Fruit fly (Drosophila melanogaster) whole organism, embryonic: ENCODE measurements around the gene CG8128.

Experiments used
- Abd-B ChIP-seq: fragments of 200-800 bp; sonication (Bioruptor generic); optimal IDR thresholded peaks from 2 replicates; lab custom pipeline; 2018; ENCODE audit warnings: missing biosample characterization, mild to moderate bottlenecking, missing genetic modification characterization, moderate library complexity
- Aef1 ChIP-seq: fragments of 200-800 bp; sonication (Bioruptor generic); IDR thresholded peaks from 3 replicates; pipeline ENCODE4 v1.3.6; 2022; ENCODE audit warnings: missing biosample characterization, missing genetic modification characterization
- Asciz ChIP-seq: fragments of 200-800 bp; sonication (Bioruptor generic); optimal IDR thresholded peaks from 2 replicates; lab custom pipeline; 2017; ENCODE audit warnings: missing biosample characterization, mild to moderate bottlenecking, missing genetic modification characterization, missing genetic modification reagents
- Atf3 ChIP-seq: fragments of 200-800 bp; sonication (Bioruptor generic); optimal IDR thresholded peaks from 3 replicates; lab custom pipeline; 2016; ENCODE audit warnings: missing biosample characterization, missing genetic modification characterization
- Bdp1 ChIP-seq: fragments of 200-800 bp; sonication (Bioruptor generic); optimal IDR thresholded peaks from 3 replicates; lab custom pipeline; 2016; ENCODE audit warnings: missing biosample characterization, missing genetic modification characterization
- CG1024 ChIP-seq: fragments of 200-800 bp; sonication (Bioruptor generic); IDR thresholded peaks from 2 replicates; pipeline ENCODE4 v1.3.6; 2022; ENCODE audit warnings: missing biosample characterization, missing genetic modification characterization
- CG12104 ChIP-seq: fragments of 200-800 bp; sonication (Bioruptor generic); optimal IDR thresholded peaks from 3 replicates; lab custom pipeline; 2016; ENCODE audit warnings: missing biosample characterization, missing genetic modification characterization
- CG12219 ChIP-seq: fragments of 200-800 bp; sonication (Bioruptor generic); optimal IDR thresholded peaks from 3 replicates; lab custom pipeline; 2018; ENCODE audit warnings: missing biosample characterization, mild to moderate bottlenecking, missing genetic modification characterization
- CG12769 ChIP-seq: fragments of 200-800 bp; sonication (Bioruptor generic); optimal IDR thresholded peaks from 2 replicates; lab custom pipeline; 2019; ENCODE audit warnings: missing biosample characterization, mild to moderate bottlenecking, missing genetic modification characterization, moderate library complexity
- CG16779 ChIP-seq: fragments of 200-800 bp; sonication (Bioruptor generic); IDR thresholded peaks from 2 replicates; pipeline ENCODE4 v1.3.6; 2022; ENCODE audit warnings: missing biosample characterization, missing genetic modification characterization
- CG17359 ChIP-seq: fragments of 200-800 bp; sonication (Bioruptor generic); optimal IDR thresholded peaks from 3 replicates; lab custom pipeline; 2018; ENCODE audit warnings: missing biosample characterization, mild to moderate bottlenecking, missing genetic modification characterization, moderate library complexity
- CG17612 ChIP-seq: fragments of 200-800 bp; sonication (Bioruptor generic); IDR thresholded peaks from 2 replicates; pipeline ENCODE4 v1.3.6; 2022; ENCODE audit warnings: missing biosample characterization, missing genetic modification characterization
- CG2875 ChIP-seq: fragments of 200-800 bp; sonication (Bioruptor generic); optimal IDR thresholded peaks from 2 replicates; lab custom pipeline; 2017; ENCODE audit warnings: missing biosample characterization, mild to moderate bottlenecking, missing genetic modification characterization, missing genetic modification reagents
- CG34422 ChIP-seq: fragments of 200-800 bp; sonication (Bioruptor generic); IDR thresholded peaks from 3 replicates; pipeline ENCODE4 v1.3.6; 2022; ENCODE audit warnings: missing biosample characterization, missing genetic modification characterization
- CG4730 ChIP-seq: fragments of 200-800 bp; sonication (Bioruptor generic); IDR thresholded peaks from 2 replicates; pipeline ENCODE4 v1.3.6; 2022; ENCODE audit warnings: missing biosample characterization, missing genetic modification characterization
- CG4820 ChIP-seq: fragments of 200-800 bp; sonication (Bioruptor generic); optimal IDR thresholded peaks from 3 replicates; lab custom pipeline; 2016; ENCODE audit warnings: missing biosample characterization, missing genetic modification characterization
- CG6175 ChIP-seq: fragments of 200-800 bp; sonication (Bioruptor generic); IDR thresholded peaks from 3 replicates; pipeline ENCODE4 v1.3.6; 2022; ENCODE audit warnings: missing biosample characterization, missing genetic modification characterization
- CG6654 ChIP-seq: fragments of 200-800 bp; sonication (Bioruptor generic); optimal IDR thresholded peaks from 2 replicates; lab custom pipeline; 2017; ENCODE audit warnings: missing biosample characterization, mild to moderate bottlenecking, missing genetic modification characterization
- CG6765 ChIP-seq: fragments of 200-800 bp; sonication (Bioruptor generic); optimal IDR thresholded peaks from 3 replicates; lab custom pipeline; 2017; ENCODE audit warnings: missing biosample characterization, mild to moderate bottlenecking, missing genetic modification characterization
- CG7928 ChIP-seq: fragments of 200-800 bp; sonication (Bioruptor generic); optimal IDR thresholded peaks from 2 replicates; lab custom pipeline; 2017; ENCODE audit warnings: missing biosample characterization, mild to moderate bottlenecking, missing genetic modification characterization
- CG7987 ChIP-seq: fragments of 200-800 bp; sonication (Bioruptor generic); optimal IDR thresholded peaks from 2 replicates; lab custom pipeline; 2018; ENCODE audit warnings: missing biosample characterization, mild to moderate bottlenecking, missing genetic modification characterization, moderate library complexity
- CG8944 ChIP-seq: fragments of 200-800 bp; sonication (Bioruptor generic); optimal IDR thresholded peaks from 3 replicates; lab custom pipeline; 2016; ENCODE audit warnings: missing biosample characterization, missing genetic modification characterization
- Eip74EF ChIP-seq, 2 experiments: fragments of 200-800 bp in 1 of 2; fragments of >200 bp in 1 of 2; sonication (Bioruptor generic) in 1 of 2; optimal IDR thresholded peaks; 2 replicates each; lab custom pipeline; 2017 to 2019; ENCODE audit warnings: missing biosample characterization in 2 of 2, missing genetic modification characterization in 2 of 2, mild to moderate bottlenecking in 1 of 2, moderate library complexity in 1 of 2
- Fer2 ChIP-seq: fragments of 200-800 bp; sonication (Bioruptor generic); optimal IDR thresholded peaks from 2 replicates; lab custom pipeline; 2018; ENCODE audit warnings: missing biosample characterization, mild to moderate bottlenecking, missing genetic modification characterization, moderate library complexity
- GATAe ChIP-seq: fragments of 200-800 bp; sonication (Bioruptor generic); conservative IDR thresholded peaks from 2 replicates; pipeline ENCODE4 v1.3.6; 2022; ENCODE audit warnings: missing biosample characterization, missing genetic modification characterization
- Gsc ChIP-seq: fragments of 200-800 bp; sonication (Bioruptor generic); IDR thresholded peaks from 2 replicates; pipeline ENCODE4 v1.3.6; 2022; ENCODE audit warnings: missing biosample characterization, missing genetic modification characterization
- HmgD ChIP-seq: fragments of 200-800 bp; sonication (Bioruptor generic); optimal IDR thresholded peaks from 3 replicates; lab custom pipeline; 2016; ENCODE audit warnings: missing biosample characterization, missing genetic modification characterization
- Hr51 ChIP-seq, 2 experiments: fragments of 200-800 bp; sonication (Bioruptor generic); optimal IDR thresholded peaks; 2 replicates in 1 of 2; 3 replicates in 1 of 2; lab custom pipeline; 2016 to 2018; ENCODE audit warnings: missing biosample characterization in 2 of 2, missing genetic modification characterization in 2 of 2, mild to moderate bottlenecking in 1 of 2, moderate library complexity in 1 of 2
- Max ChIP-seq: fragments of 200-800 bp; sonication (Bioruptor generic); optimal IDR thresholded peaks from 2 replicates; lab custom pipeline; 2016; ENCODE audit warnings: missing biosample characterization, mild to moderate bottlenecking, missing genetic modification characterization
- Oaz ChIP-seq: fragments of 200-800 bp; sonication (Bioruptor generic); IDR thresholded peaks from 2 replicates; pipeline ENCODE4 v1.3.6; 2022; ENCODE audit warnings: missing biosample characterization, missing genetic modification characterization
- TFAM ChIP-seq: fragments of 200-800 bp; sonication (Bioruptor generic); optimal IDR thresholded peaks from 2 replicates; lab custom pipeline; 2017; ENCODE audit warnings: missing biosample characterization, missing genetic modification characterization, inconsistent platforms
- bbx ChIP-seq: fragments of 200-800 bp; sonication (Bioruptor generic); IDR thresholded peaks from 2 replicates; pipeline ENCODE4 v1.3.6; 2022; ENCODE audit warnings: missing biosample characterization, missing genetic modification characterization; ENCODE audit not compliant: partially characterized antibody
- cg ChIP-seq: fragments of 200-800 bp; sonication (Bioruptor generic); optimal IDR thresholded peaks from 3 replicates; lab custom pipeline; 2019; ENCODE audit warnings: missing biosample characterization, mild to moderate bottlenecking, missing genetic modification characterization, moderate library complexity
- fd3F ChIP-seq: fragments of 200-800 bp; sonication (Bioruptor generic); optimal IDR thresholded peaks from 2 replicates; lab custom pipeline; 2018; ENCODE audit warnings: missing biosample characterization, mild to moderate bottlenecking, missing genetic modification characterization, moderate library complexity
- fu2 ChIP-seq: fragments of 200-800 bp; sonication (Bioruptor generic); optimal IDR thresholded peaks from 2 replicates; lab custom pipeline; 2016; ENCODE audit warnings: missing biosample characterization, missing genetic modification characterization
- inv ChIP-seq: fragments of 200-800 bp; sonication (Bioruptor generic); IDR thresholded peaks from 2 replicates; pipeline ENCODE4 v1.3.6; 2022; ENCODE audit warnings: missing biosample characterization, missing genetic modification characterization; ENCODE audit not compliant: partially characterized antibody
- lab ChIP-seq: fragments of 200-800 bp; sonication (Bioruptor generic); optimal IDR thresholded peaks from 3 replicates; lab custom pipeline; 2017; ENCODE audit warnings: missing biosample characterization, missing genetic modification characterization, mild to moderate bottlenecking, moderate library complexity, missing genetic modification reagents
- nau ChIP-seq: fragments of 200-800 bp; sonication (Bioruptor generic); optimal IDR thresholded peaks from 3 replicates; lab custom pipeline; 2017; ENCODE audit warnings: missing biosample characterization, mild to moderate bottlenecking, missing genetic modification characterization, missing genetic modification reagents
- pita ChIP-seq: fragments of 200-800 bp; sonication (Bioruptor generic); optimal IDR thresholded peaks from 2 replicates; lab custom pipeline; 2017; ENCODE audit warnings: missing biosample characterization, mild to moderate bottlenecking, missing genetic modification characterization
- pum ChIP-seq: fragments of 200-800 bp; sonication (Bioruptor generic); optimal IDR thresholded peaks from 2 replicates; lab custom pipeline; 2016; ENCODE audit warnings: missing biosample characterization, missing genetic modification characterization
- ranshi ChIP-seq: fragments of 200-800 bp; sonication (Bioruptor generic); IDR thresholded peaks from 2 replicates; pipeline ENCODE4 v1.3.6; 2022; ENCODE audit warnings: missing biosample characterization, missing genetic modification characterization
- sd ChIP-seq: fragments of 200-800 bp; sonication (Bioruptor generic); optimal IDR thresholded peaks from 3 replicates; lab custom pipeline; 2018; ENCODE audit warnings: missing biosample characterization, mild to moderate bottlenecking, missing genetic modification characterization, moderate library complexity
- sim ChIP-seq: fragments of 200-800 bp; sonication (Bioruptor generic); IDR thresholded peaks from 2 replicates; pipeline ENCODE4 v1.3.6; 2022; ENCODE audit warnings: missing biosample characterization, missing genetic modification characterization
- tap ChIP-seq: fragments of 200-800 bp; optimal IDR thresholded peaks from 3 replicates; lab custom pipeline; 2019; ENCODE audit warnings: missing biosample characterization, mild to moderate bottlenecking, missing genetic modification characterization, moderate library complexity
- tin ChIP-seq: fragments of 200-800 bp; sonication (Bioruptor generic); optimal IDR thresholded peaks from 3 replicates; lab custom pipeline; 2016; ENCODE audit warnings: missing biosample characterization, missing genetic modification characterization
- trh ChIP-seq: fragments of 200-800 bp; sonication (Bioruptor generic); optimal IDR thresholded peaks from 2 replicates; lab custom pipeline; 2016; ENCODE audit warnings: missing biosample characterization, missing genetic modification characterization
- tx ChIP-seq: fragments of 200-800 bp; sonication (Bioruptor generic); optimal IDR thresholded peaks from 2 replicates; lab custom pipeline; 2016; ENCODE audit warnings: missing biosample characterization, missing genetic modification characterization
- vnd ChIP-seq: fragments of 200-800 bp; sonication (Bioruptor generic); IDR thresholded peaks from 3 replicates; pipeline ENCODE4 v1.3.6; 2022; ENCODE audit warnings: missing biosample characterization, missing genetic modification characterization; ENCODE audit not compliant: partially characterized antibody
- zen ChIP-seq: fragments of 200-800 bp; sonication (Bioruptor generic); optimal IDR thresholded peaks from 3 replicates; lab custom pipeline; 2018; ENCODE audit warnings: missing biosample characterization, mild to moderate bottlenecking, missing genetic modification characterization, moderate library complexity
- zf30C ChIP-seq: fragments of 200-800 bp; sonication (Bioruptor generic); optimal IDR thresholded peaks from 3 replicates; lab custom pipeline; 2018; ENCODE audit warnings: missing biosample characterization, mild to moderate bottlenecking, missing genetic modification characterization
- zfh2 ChIP-seq: fragments of 200-800 bp; sonication (Bioruptor generic); optimal IDR thresholded peaks from 2 replicates; lab custom pipeline; 2016; ENCODE audit warnings: missing biosample characterization, missing genetic modification characterization

Gene CG8128

DNA sequence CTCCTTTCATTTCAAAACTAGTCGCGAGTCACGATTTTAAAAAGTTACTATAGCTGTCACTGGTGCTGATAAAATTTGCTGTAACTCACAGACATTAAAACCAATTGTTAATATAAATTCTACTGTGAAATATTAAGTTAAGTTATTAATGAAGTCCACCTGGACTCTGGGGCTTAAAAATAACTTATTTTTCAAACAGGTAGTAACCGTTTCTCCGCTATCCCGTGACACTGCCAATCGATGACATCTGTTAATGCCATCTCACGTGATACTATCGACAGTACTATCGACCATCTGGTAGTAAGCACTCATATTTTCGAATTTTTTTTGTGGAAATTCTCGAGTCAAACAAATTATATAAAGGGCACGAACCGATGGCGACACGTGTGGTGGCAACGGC is 36.7 kb downstream of the CG8128 start, which contains the start of the genes CG12379 and MagR (continued):
- TF ChIP-seq fu2 (peak; percentile 27), Gsc (GFP tag; lab: Robert Waterston, UW) (no peak), Bdp1 (GFP tag; lab: Kevin White, UChicago) (peak; percentile 42), Hr51 (GFP tag; optimal IDR thresholded peaks at IDR 0.05; lab: Kevin White, UChicago) (peak in 1 of 2 experiments; percentile 57), Atf3 (GFP tag; lab: Kevin White, UChicago) (no peak), TFAM (GFP tag; lab: Kevin White, UChicago) (no peak), zen (tag; lab: Kevin White, UChicago) (peak; percentile 50), pita (GFP tag; lab: Kevin White, UChicago) (no peak), zfh2 (peak; percentile 64), HmgD (GFP tag; lab: Kevin White, UChicago) (peak; percentile 9), inv (GFP tag; lab: Robert Waterston, UW) (peak; percentile 78), CG4820 (GFP tag; lab: Kevin White, UChicago) (no peak), CG8944 (GFP tag; lab: Kevin White, UChicago) (no peak), lab (no peak), trh (no peak), pum (GFP tag; lab: Kevin White, UChicago) (peak; percentile 55), CG6654 (GFP tag; lab: Kevin White, UChicago) (no peak), CG12769 (tag; lab: Kevin White, UChicago) (no peak), CG34422 (GFP tag; lab: Robert Waterston, UW) (no peak), Fer2 (tag; lab: Kevin White, UChicago) (peak; percentile 57), sd (no peak), Oaz (GFP tag; lab: Robert Waterston, UW) (peak; percentile 48; the same call in 1 of the 2 replicates), tin (peak; percentile 61), Asciz (GFP tag; lab: Kevin White, UChicago) (no peak), vnd (GFP tag; lab: Robert Waterston, UW) (peak; percentile 75), sim (no peak), CG7987 (peak; percentile 19), CG12104 (GFP tag; lab: Kevin White, UChicago) (peak; percentile 46), CG17359 (tag; lab: Kevin White, UChicago) (peak; percentile 27), CG1024 (no peak), bbx (GFP tag; lab: Robert Waterston, UW) (peak; percentile 60), CG17612 (no peak), nau (GFP tag; lab: Kevin White, UChicago) (no peak), CG7928 (GFP tag; lab: Kevin White, UChicago) (peak; percentile 10), Aef1 (GFP tag; lab: Robert Waterston, UW) (peak; percentile 39; the same call in 2 of the 3 replicates), tap (no peak), CG6765 (GFP tag; lab: Kevin White, UChicago) (no peak), zf30C (no peak), CG6175 (GFP tag; lab: Robert Waterston, UW) (no peak), ranshi (GFP tag; lab: Robert Waterston, UW) (0 out of 2 replicates have a peak, but pooled peaks have one; percentile 31), GATAe (GFP tag; lab: Robert Waterston, UW) (no peak), Abd-B (GFP tag; lab: Kevin White, UChicago) (peak; percentile 63), Eip74EF (GFP tag; optimal IDR thresholded peaks at IDR 0.05; lab: Kevin White, UChicago) (no peak), Max (GFP tag; lab: Kevin White, UChicago) (peak; percentile 28), CG4730 (GFP tag; lab: Robert Waterston, UW) (no peak), tx (GFP tag; lab: Kevin White, UChicago) (peak; percentile 67), CG16779 (GFP tag; lab: Robert Waterston, UW) (no peak), cg (GFP tag; lab: Kevin White, UChicago) (no peak), CG2875 (GFP tag; lab: Kevin White, UChicago) (no peak), CG12219 (no peak), fd3F (GFP tag; lab: Kevin White, UChicago) (no peak)
